Worm (Caenorhabditis elegans): ENCODE results near the gene str-226.

The str-226 gene

DNA sequence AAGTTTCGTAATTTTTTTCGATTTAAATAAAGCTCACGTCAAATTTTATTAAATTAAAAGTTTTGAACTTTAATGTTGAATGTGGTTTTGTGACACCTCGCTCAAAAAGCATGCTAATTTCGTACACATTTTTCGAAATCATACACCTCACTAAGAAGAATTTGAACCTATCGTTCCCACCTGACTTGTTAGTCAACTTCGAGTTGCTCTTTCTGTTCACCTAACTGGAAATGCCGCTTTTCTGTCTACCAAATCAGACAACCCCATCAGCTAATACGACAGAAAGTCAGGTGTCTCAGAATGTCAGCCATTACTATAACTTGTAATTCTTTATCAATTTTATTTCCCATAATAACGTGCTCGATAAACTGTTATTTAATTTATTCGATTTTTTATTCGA, 17.9 kb downstream of the str-226 start, which contains the start of gene srbc-66:
TSS of gene srbc-66 (plus strand) at position 301 of the 400 bp plus-strand sequence.
- TF ChIP-seq nhr-28 (tag; optimal IDR thresholded peaks at IDR 0.05), result no peak
- no peak for TF ChIP-seq elt-3 (tag; optimal IDR thresholded peaks at IDR 0.05)
- no peak for TF ChIP-seq nhr-2 (tag; optimal IDR thresholded peaks at IDR 0.05)
- no peak for TF ChIP-seq ham-2 (GFP tag; optimal IDR thresholded peaks at IDR 0.05)
- no peak for TF ChIP-seq lin-13 (tag; optimal IDR thresholded peaks at IDR 0.05)
- no peak for TF ChIP-seq ceh-39 (tag; optimal IDR thresholded peaks at IDR 0.05)
- TF ChIP-seq elt-1 (tag; optimal IDR thresholded peaks at IDR 0.05; ENCODE audit: borderline replicate concordance, insufficient read depth), result no peak
- no peak for TF ChIP-seq tbx-8 (GFP tag; optimal IDR thresholded peaks at IDR 0.05)

DNA sequence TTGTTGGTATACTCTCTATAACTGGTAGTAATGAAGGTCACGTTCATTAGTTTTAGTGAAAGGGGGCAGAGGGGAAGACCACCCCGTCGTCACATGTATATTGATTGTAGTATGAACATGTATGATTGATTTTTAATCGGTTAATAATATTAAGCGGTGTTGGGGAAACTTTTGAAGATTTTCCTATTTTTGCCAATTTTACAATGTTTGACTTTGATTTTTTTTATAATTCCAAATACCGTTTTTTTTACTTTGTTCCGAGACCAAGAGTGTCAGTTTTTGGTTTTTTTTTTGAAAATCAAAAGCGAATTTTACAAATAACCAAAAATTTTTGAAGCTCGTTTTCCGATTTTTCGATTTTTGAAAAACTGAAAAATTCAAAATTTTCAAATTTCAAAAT, 22.8 kb downstream of the str-226 start, which contains the start of gene nhr-221:
TSS of gene nhr-221 (minus strand) at position 101 of the 400 bp plus-strand sequence.
- TF ChIP-seq hlh-1 (tag; optimal IDR thresholded peaks at IDR 0.05) (no peak), bed-3 (GFP tag; optimal IDR thresholded peaks at IDR 0.05) (no peak), flh-1 (GFP tag; optimal IDR thresholded peaks at IDR 0.05) (no peak), blmp-1 (tag; optimal IDR thresholded peaks at IDR 0.05) (no peak), nhr-12 (tag; optimal IDR thresholded peaks at IDR 0.05) (no peak), nhr-2 (tag; optimal IDR thresholded peaks at IDR 0.05) (no peak), mls-2 (tag; optimal IDR thresholded peaks at IDR 0.05) (no peak), lin-32 (GFP tag; optimal IDR thresholded peaks at IDR 0.05) (no peak), unc-62 (GFP tag; optimal IDR thresholded peaks at IDR 0.05) (no peak), elt-3 (tag; optimal IDR thresholded peaks at IDR 0.05) (no peak), ztf-11 (tag; optimal IDR thresholded peaks at IDR 0.05) (no peak)

DNA sequence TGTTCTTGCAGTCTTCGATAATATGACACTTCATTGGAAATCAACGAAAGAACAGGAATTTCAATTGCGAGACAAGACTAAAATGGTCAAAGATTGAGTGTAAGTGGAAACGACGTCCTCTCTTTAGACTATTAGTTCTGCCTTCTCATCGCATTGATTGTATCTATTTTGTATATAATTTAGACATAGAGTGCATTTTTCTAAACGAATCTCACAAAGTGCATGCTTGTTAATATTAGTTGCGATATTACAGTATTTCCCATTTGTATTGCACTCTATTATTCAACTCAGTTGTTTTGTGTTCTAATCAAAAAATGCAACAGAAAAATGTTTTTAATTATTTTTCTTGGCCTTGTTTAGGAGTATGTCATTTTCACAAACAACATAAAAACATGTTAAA, 25.8 kb downstream of the str-226 start, which contains the start of gene nhr-93:
TSS of gene nhr-93 (minus strand) at position 101 of the 400 bp plus-strand sequence.
- TF ChIP-seq bed-3 (GFP tag; optimal IDR thresholded peaks at IDR 0.05), result no peak
- no peak for TF ChIP-seq ceh-83 (GFP tag; optimal IDR thresholded peaks at IDR 0.05)
- TF ChIP-seq mep-1 (tag; optimal IDR thresholded peaks at IDR 0.05), result no peak

DNA sequence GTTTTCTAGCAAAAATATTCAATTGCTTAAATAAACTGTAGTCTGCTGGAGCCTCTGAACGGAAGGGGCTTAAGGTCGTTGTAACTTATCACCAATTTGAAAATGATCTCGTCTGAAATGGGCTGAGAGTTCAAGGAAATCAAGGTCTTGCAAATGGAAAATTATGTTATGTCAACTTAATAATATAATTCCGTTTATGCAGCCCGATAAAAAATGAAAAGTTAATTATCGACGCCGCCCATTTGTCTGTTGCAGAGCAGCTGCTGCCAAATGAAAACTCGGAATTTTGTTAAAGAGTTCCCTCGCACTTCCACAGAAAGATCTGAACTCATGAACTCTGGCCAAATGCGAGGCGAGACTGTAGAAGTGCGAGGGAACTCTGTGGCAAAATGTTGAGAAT, 28.6 kb downstream of the str-226 start, which contains the start of gene srbc-67:
TSS of gene srbc-67 (minus strand) at position 101 of the 400 bp plus-strand sequence.
- TF ChIP-seq lsy-2 (tag; optimal IDR thresholded peaks at IDR 0.05) (no peak), ztf-11 (tag; optimal IDR thresholded peaks at IDR 0.05) (no peak), sem-2 (GFP tag; optimal IDR thresholded peaks at IDR 0.05) (no peak)

DNA sequence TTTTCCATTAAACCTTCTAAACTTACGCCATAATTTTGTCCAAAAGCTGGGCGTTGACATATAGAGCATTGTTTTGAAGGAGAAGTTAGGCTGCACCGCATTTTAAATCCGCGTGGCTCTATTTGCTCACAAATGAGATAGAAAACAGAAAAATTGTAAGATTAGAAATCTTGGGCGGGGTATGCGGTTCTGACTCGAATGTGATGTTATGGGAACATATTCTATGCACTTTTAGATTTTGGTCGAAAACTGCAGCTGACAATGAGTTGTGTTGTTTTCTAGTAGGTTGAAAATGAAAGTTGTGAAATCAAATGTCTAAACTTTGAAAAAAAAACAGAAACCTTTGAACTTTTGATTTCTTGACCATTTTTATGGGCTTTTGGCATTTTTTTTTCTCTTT, 30.9 kb downstream of the str-226 start, which contains the start of gene nhr-222:
TSS of gene nhr-222 (minus strand) at position 101 of the 400 bp plus-strand sequence.
- no peak for TF ChIP-seq mep-1 (tag; optimal IDR thresholded peaks at IDR 0.05)
- no peak for TF ChIP-seq unc-62 (GFP tag; optimal IDR thresholded peaks at IDR 0.05)
- TF ChIP-seq ztf-11 (tag; optimal IDR thresholded peaks at IDR 0.05), result no peak
- TF ChIP-seq lin-13 (tag; optimal IDR thresholded peaks at IDR 0.05), result no peak
- no peak for TF ChIP-seq cnd-1 (tag; optimal IDR thresholded peaks at IDR 0.05)
- no peak for TF ChIP-seq nhr-76 (tag; optimal IDR thresholded peaks at IDR 0.05)
- TF ChIP-seq flh-1 (GFP tag; optimal IDR thresholded peaks at IDR 0.05), result no peak
- no peak for TF ChIP-seq nhr-237 (tag; optimal IDR thresholded peaks at IDR 0.05)
- no peak for TF ChIP-seq M03D4.4 (tag; optimal IDR thresholded peaks at IDR 0.05)
- TF ChIP-seq zip-8 (tag; optimal IDR thresholded peaks at IDR 0.05), result no peak
- no peak for TF ChIP-seq elt-1 (tag; optimal IDR thresholded peaks at IDR 0.05; ENCODE audit: borderline replicate concordance, insufficient read depth)
- TF ChIP-seq blmp-1 (tag; optimal IDR thresholded peaks at IDR 0.05), result no peak
- no peak for TF ChIP-seq nhr-28 (tag; optimal IDR thresholded peaks at IDR 0.05)
- no peak for TF ChIP-seq tbx-8 (GFP tag; optimal IDR thresholded peaks at IDR 0.05)
- TF ChIP-seq mls-2 (tag; optimal IDR thresholded peaks at IDR 0.05), result no peak
- TF ChIP-seq mab-5 (tag; optimal IDR thresholded peaks at IDR 0.05), result no peak
- TF ChIP-seq unc-39 (tag; optimal IDR thresholded peaks at IDR 0.05), result no peak
- TF ChIP-seq lsy-2 (tag; optimal IDR thresholded peaks at IDR 0.05), result no peak
- no peak for TF ChIP-seq sptf-1 (tag; optimal IDR thresholded peaks at IDR 0.05)
- TF ChIP-seq snpc-4 (tag; optimal IDR thresholded peaks at IDR 0.05), result no peak

DNA sequence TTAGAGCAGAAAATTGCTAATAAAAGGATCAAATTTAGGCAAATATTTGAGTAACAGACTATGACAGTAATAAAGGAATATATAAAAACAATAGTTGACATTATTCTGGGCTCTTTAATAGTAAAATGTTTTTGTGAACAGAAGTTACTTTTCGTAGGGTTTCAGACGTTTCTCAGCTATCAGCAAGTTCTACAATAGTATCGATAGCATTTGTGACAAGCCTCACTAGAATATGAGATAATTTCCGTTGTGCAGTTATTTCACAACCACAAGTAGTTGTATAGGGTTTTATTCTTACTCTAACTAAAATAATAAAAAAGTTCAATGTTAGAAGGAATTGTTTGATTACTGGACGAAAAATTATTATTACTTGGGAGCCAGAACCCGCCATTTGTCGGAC, 34.0 kb downstream of the str-226 start, which contains the start of gene srbc-68:
TSS of gene srbc-68 (minus strand) at position 101 of the 400 bp plus-strand sequence.
- TF ChIP-seq tbx-8 (GFP tag; optimal IDR thresholded peaks at IDR 0.05) (no peak), lsy-2 (tag; optimal IDR thresholded peaks at IDR 0.05) (no peak), ztf-11 (tag; optimal IDR thresholded peaks at IDR 0.05) (no peak), nhr-76 (tag; optimal IDR thresholded peaks at IDR 0.05) (no peak), unc-120 (tag; optimal IDR thresholded peaks at IDR 0.05; ENCODE audit: poor library complexity, severe bottlenecking) (no peak), snpc-4 (tag; optimal IDR thresholded peaks at IDR 0.05) (no peak), lin-32 (GFP tag; optimal IDR thresholded peaks at IDR 0.05) (no peak), nhr-28 (tag; optimal IDR thresholded peaks at IDR 0.05) (no peak), hlh-1 (tag; optimal IDR thresholded peaks at IDR 0.05) (no peak), elt-1 (tag; optimal IDR thresholded peaks at IDR 0.05; ENCODE audit: borderline replicate concordance, insufficient read depth) (no peak), nhr-237 (tag; optimal IDR thresholded peaks at IDR 0.05) (no peak), mls-2 (tag; optimal IDR thresholded peaks at IDR 0.05) (no peak), ceh-39 (tag; optimal IDR thresholded peaks at IDR 0.05) (no peak), elt-3 (tag; optimal IDR thresholded peaks at IDR 0.05) (no peak), ceh-83 (GFP tag; optimal IDR thresholded peaks at IDR 0.05) (no peak), nhr-2 (tag; optimal IDR thresholded peaks at IDR 0.05) (no peak), unc-62 (GFP tag; optimal IDR thresholded peaks at IDR 0.05) (no peak)

Data from whole organism, mixed stage, embryonic.